Worm (Caenorhabditis elegans) whole organism, young adult: Measurements from ENCODE around the gene cku-70.
A peak's percentile ranks its signal among the peaks of the same experiment; 100 is the strongest.

Source experiments
- B0336.3 ChIP-seq: fragments of 200-800 bp; sonication (Bioruptor generic); IDR thresholded peaks from 2 replicates; pipeline ENCODE4 v1.3.6; 2022; ENCODE audit warnings: missing genetic modification characterization, missing compliant biosample characterization
- D2030.7 ChIP-seq: fragments of 200-800 bp; sonication (Bioruptor generic); IDR thresholded peaks from 2 replicates; pipeline ENCODE4 v1.3.6; 2022; ENCODE audit warnings: missing genetic modification reagents, missing genetic modification characterization, missing compliant biosample characterization
- F39B2.1 ChIP-seq: fragments of 200-800 bp; sonication (Bioruptor generic); IDR thresholded peaks from 2 replicates; pipeline ENCODE4 v1.3.6; 2022; ENCODE audit warnings: missing genetic modification reagents, missing genetic modification characterization, missing compliant biosample characterization
- F49E8.2 ChIP-seq: sonication (generic microtip); optimal IDR thresholded peaks from 3 replicates; lab custom pipeline; 2017; ENCODE audit warnings: missing genetic modification characterization, mild to moderate bottlenecking, missing compliant biosample characterization, antibody characterized with exemption, moderate library complexity; ENCODE audit not compliant: insufficient read depth
- Y56A3A.18 ChIP-seq: fragments of 200-800 bp; sonication (Bioruptor generic); IDR thresholded peaks from 2 replicates; pipeline ENCODE4 v1.3.6; 2022; ENCODE audit warnings: missing genetic modification reagents, missing genetic modification characterization, missing compliant biosample characterization
- Y95B8A.8 ChIP-seq: fragments of 200-800 bp; sonication (Bioruptor generic); IDR thresholded peaks from 2 replicates; pipeline ENCODE4 v1.3.6; 2022; ENCODE audit warnings: missing genetic modification reagents, missing genetic modification characterization, missing compliant biosample characterization
- akir-1 ChIP-seq: fragments of 200-800 bp; sonication (Bioruptor generic); optimal IDR thresholded peaks from 2 replicates; lab custom pipeline; 2018; ENCODE audit warnings: mild to moderate bottlenecking, missing genetic modification characterization, moderate library complexity, missing compliant biosample characterization
- attf-6 ChIP-seq: fragments of 200-800 bp; sonication (Bioruptor generic); IDR thresholded peaks from 2 replicates; pipeline ENCODE4 v1.3.6; 2022; ENCODE audit warnings: missing genetic modification reagents, missing genetic modification characterization, missing compliant biosample characterization
- cebp-1 ChIP-seq, 2 experiments: fragments of 200-800 bp in 1 of 2; sonication (Bioruptor generic) in 1 of 2; sonication (generic microtip) in 1 of 2; IDR thresholded peaks in 1 of 2; optimal IDR thresholded peaks in 1 of 2; 2 replicates each; pipeline versions ENCODE4 v1.3.6 to Lab custom; 2017 to 2022; ENCODE audit warnings: missing compliant biosample characterization in 2 of 2, missing genetic modification characterization in 2 of 2, mild to moderate bottlenecking in 1 of 2, missing genetic modification reagents in 1 of 2, moderate library complexity in 1 of 2
- ceh-79 ChIP-seq: sonication (generic microtip); optimal IDR thresholded peaks from 2 replicates; lab custom pipeline; 2017; ENCODE audit warnings: mild to moderate bottlenecking, missing genetic modification characterization, missing compliant biosample characterization
- dpl-1 ChIP-seq: fragments of 150-350 bp; optimal IDR thresholded peaks from 2 replicates; lab custom pipeline; 2014; ENCODE audit warnings: missing biosample characterization, missing genetic modification reagents, missing genetic modification characterization
- efl-1 ChIP-seq: fragments of 150-350 bp; optimal IDR thresholded peaks from 2 replicates; lab custom pipeline; 2014; ENCODE audit warnings: missing biosample characterization, missing genetic modification reagents, missing genetic modification characterization
- egl-18 ChIP-seq: fragments of 200-800 bp; sonication (Bioruptor generic); IDR thresholded peaks from 2 replicates; pipeline ENCODE4 v1.3.6; 2022; ENCODE audit warnings: missing genetic modification reagents, missing genetic modification characterization, missing compliant biosample characterization
- egl-44 ChIP-seq: fragments of 200-800 bp; sonication (Bioruptor generic); IDR thresholded peaks from 2 replicates; pipeline ENCODE4 v1.3.6; 2022; ENCODE audit warnings: missing genetic modification reagents, missing genetic modification characterization, missing compliant biosample characterization
- hmg-1.2 ChIP-seq: fragments of 200-800 bp; sonication (Bioruptor generic); IDR thresholded peaks from 2 replicates; pipeline ENCODE4 v1.3.6; 2022; ENCODE audit warnings: missing genetic modification reagents, missing genetic modification characterization, missing compliant biosample characterization
- hrde-1 ChIP-seq: sonication (generic microtip); optimal IDR thresholded peaks from 2 replicates; lab custom pipeline; 2016; ENCODE audit warnings: missing genetic modification characterization, mild to moderate bottlenecking, missing compliant biosample characterization, moderate library complexity, missing genotype, missing genetic modification reagents, borderline replicate concordance
- hsf-1 ChIP-seq: fragments of 200-800 bp; sonication (Bioruptor generic); IDR thresholded peaks from 2 replicates; pipeline ENCODE4 v1.3.6; 2022; ENCODE audit warnings: missing genetic modification reagents, missing genetic modification characterization, missing compliant biosample characterization
- lag-1 ChIP-seq: fragments of 200-800 bp; sonication (Bioruptor generic); IDR thresholded peaks from 2 replicates; pipeline ENCODE4 v1.3.6; 2022; ENCODE audit warnings: missing genetic modification reagents, missing genetic modification characterization, missing compliant biosample characterization
- lin-26 ChIP-seq: fragments of 200-800 bp; sonication (Bioruptor generic); IDR thresholded peaks from 2 replicates; pipeline ENCODE4 v1.3.6; 2022; ENCODE audit warnings: missing genetic modification reagents, missing genetic modification characterization, missing compliant biosample characterization
- lir-1 ChIP-seq: fragments of 200-800 bp; sonication (Bioruptor generic); conservative IDR thresholded peaks from 2 replicates; pipeline ENCODE4 v1.3.6; 2022; ENCODE audit warnings: missing genetic modification reagents, missing genetic modification characterization, missing compliant biosample characterization
- lsl-1 ChIP-seq: fragments of 200-800 bp; sonication (Bioruptor generic); optimal IDR thresholded peaks from 2 replicates; lab custom pipeline; 2018; ENCODE audit warnings: mild to moderate bottlenecking, missing genetic modification characterization, moderate library complexity, missing compliant biosample characterization
- madf-6 ChIP-seq: fragments of 200-800 bp; sonication (Bioruptor generic); IDR thresholded peaks from 2 replicates; pipeline ENCODE4 v1.3.6; 2022; ENCODE audit warnings: missing genetic modification reagents, missing genetic modification characterization, missing compliant biosample characterization
- madf-8 ChIP-seq: fragments of 200-800 bp; sonication (Bioruptor generic); conservative IDR thresholded peaks from 2 replicates; pipeline ENCODE4 v1.3.6; 2022; ENCODE audit warnings: missing genetic modification reagents, missing genetic modification characterization, missing compliant biosample characterization
- mcd-1 ChIP-seq: fragments of 200-800 bp; sonication (Bioruptor generic); IDR thresholded peaks from 2 replicates; pipeline ENCODE4 v1.3.6; 2022; ENCODE audit warnings: missing genetic modification reagents, missing genetic modification characterization, missing compliant biosample characterization
- mxl-1 ChIP-seq: sonication (generic microtip); optimal IDR thresholded peaks from 2 replicates; lab custom pipeline; 2016; ENCODE audit warnings: missing genetic modification characterization, missing compliant biosample characterization
- nfyb-1 ChIP-seq: fragments of 200-800 bp; sonication (Bioruptor generic); IDR thresholded peaks from 2 replicates; pipeline ENCODE4 v1.3.6; 2022; ENCODE audit warnings: missing genetic modification reagents, missing genetic modification characterization, missing compliant biosample characterization
- nhr-120 ChIP-seq: fragments of 200-800 bp; sonication (Bioruptor generic); IDR thresholded peaks from 2 replicates; pipeline ENCODE4 v1.3.6; 2022; ENCODE audit warnings: missing genetic modification characterization, missing compliant biosample characterization
- pbrm-1 ChIP-seq: fragments of 200-800 bp; sonication (Bioruptor generic); IDR thresholded peaks from 2 replicates; pipeline ENCODE4 v1.3.6; 2022; ENCODE audit warnings: missing genetic modification reagents, missing genetic modification characterization, missing compliant biosample characterization
- rec-8 ChIP-seq, 2 experiments: sonication (generic microtip); optimal IDR thresholded peaks; 2 replicates each; lab custom pipeline; 2016; ENCODE audit warnings: mild to moderate bottlenecking in 2 of 2, missing genetic modification characterization in 2 of 2, missing genetic modification reagents in 2 of 2, missing genotype in 2 of 2, missing biosample characterization in 1 of 2, missing compliant biosample characterization in 1 of 2, moderate library complexity in 1 of 2
- repo-1 ChIP-seq: sonication (generic microtip); optimal IDR thresholded peaks from 2 replicates; lab custom pipeline; 2017; ENCODE audit warnings: mild to moderate bottlenecking, missing genetic modification characterization, missing compliant biosample characterization
- snpc-1.1 ChIP-seq: sonication (generic microtip); optimal IDR thresholded peaks from 2 replicates; lab custom pipeline; 2017; ENCODE audit warnings: missing genetic modification characterization, mild to moderate bottlenecking, missing compliant biosample characterization, antibody characterized with exemption, moderate library complexity, missing genotype, missing genetic modification reagents; ENCODE audit not compliant: insufficient read depth
- snpc-4 ChIP-seq, 5 experiments: fragments of 150-350 bp in 1 of 5; sonication (generic microtip) in 4 of 5; optimal IDR thresholded peaks; 2 replicates each; lab custom pipeline; 2014 to 2018; ENCODE audit warnings: missing genetic modification characterization in 5 of 5, missing biosample characterization in 3 of 5, antibody characterized with exemption in 2 of 5, mild to moderate bottlenecking in 2 of 5, missing compliant biosample characterization in 2 of 5, missing genotype in 2 of 5, moderate library complexity in 2 of 5, missing genetic modification reagents in 1 of 5
- ztf-22 ChIP-seq: fragments of 200-800 bp; sonication (Bioruptor generic); optimal IDR thresholded peaks from 2 replicates; lab custom pipeline; 2018; ENCODE audit warnings: mild to moderate bottlenecking, missing genetic modification characterization, moderate library complexity, missing compliant biosample characterization
- ztf-25 ChIP-seq: fragments of 200-800 bp; sonication (Bioruptor generic); IDR thresholded peaks from 2 replicates; pipeline ENCODE4 v1.3.6; 2022; ENCODE audit warnings: missing genetic modification reagents, missing genetic modification characterization, missing compliant biosample characterization
- ztf-3 ChIP-seq: fragments of 200-800 bp; sonication (Bioruptor generic); optimal IDR thresholded peaks from 2 replicates; lab custom pipeline; 2018; ENCODE audit warnings: mild to moderate bottlenecking, missing genetic modification characterization, missing compliant biosample characterization
- ztf-6 ChIP-seq: fragments of 200-800 bp; sonication (Bioruptor generic); IDR thresholded peaks from 2 replicates; pipeline ENCODE4 v1.3.6; 2022; ENCODE audit warnings: missing genetic modification reagents, missing genetic modification characterization, missing compliant biosample characterization

The cku-70 gene

ce11 chrIII:11123844-11124243 is 30.8 kb upstream of the cku-70 start:
- TF ChIP-seq madf-6 (GFP tag; lab: Robert Waterston, UW), result peak; percentile 46
- no peak for TF ChIP-seq egl-18 (GFP tag; lab: Robert Waterston, UW)
- TF ChIP-seq mcd-1, result 0 out of 2 replicates have a peak, but pooled peaks have one; percentile 11
- TF ChIP-seq D2030.7 (GFP tag; lab: Robert Waterston, UW), result 0 out of 2 replicates have a peak, but pooled peaks have one; percentile 37
- no peak for TF ChIP-seq Y56A3A.18 (GFP tag; lab: Robert Waterston, UW)
- no peak for TF ChIP-seq efl-1 (GFP tag; lab: Kevin White, UChicago)
- peak; percentile 70; the same call in 1 of the 2 replicates for TF ChIP-seq attf-6 (GFP tag; lab: Robert Waterston, UW)
- 0 out of 2 replicates have a peak, but pooled peaks have one; percentile 61 for TF ChIP-seq nhr-120 (GFP tag; lab: Robert Waterston, UW)
- TF ChIP-seq lag-1 (GFP tag; lab: Robert Waterston, UW), result no peak
- TF ChIP-seq hsf-1 (GFP tag; lab: Robert Waterston, UW), result 0 out of 2 replicates have a peak, but pooled peaks have one; percentile 13
- no peak for TF ChIP-seq lsl-1 (GFP tag; lab: Kevin White, UChicago)
- peak; percentile 83 for TF ChIP-seq snpc-4 (GFP tag; optimal IDR thresholded peaks at IDR 0.05; lab: Kevin White, UChicago)
- peak in 3 of 4 experiments; percentile 78 to 93 (median 91) for TF ChIP-seq snpc-4 (tag; optimal IDR thresholded peaks at IDR 0.05; lab: Kevin White, UChicago)
- TF ChIP-seq madf-8 (GFP tag; lab: Robert Waterston, UW), result no peak
- TF ChIP-seq F39B2.1 (GFP tag; lab: Robert Waterston, UW), result no peak
- no peak for TF ChIP-seq repo-1 (tag; lab: Kevin White, UChicago)
- peak; percentile 84 for TF ChIP-seq snpc-1.1 (tag; lab: Kevin White, UChicago)
- TF ChIP-seq akir-1, result no peak
- TF ChIP-seq ceh-79 (tag; lab: Kevin White, UChicago), result no peak
- no peak for TF ChIP-seq ztf-22 (GFP tag; lab: Kevin White, UChicago)
- TF ChIP-seq hmg-1.2, result peak; percentile 73
- no peak for TF ChIP-seq lin-26
- 0 out of 2 replicates have a peak, but pooled peaks have one; percentile 10 for TF ChIP-seq pbrm-1 (GFP tag; lab: Robert Waterston, UW)
- TF ChIP-seq egl-44 (GFP tag; lab: Robert Waterston, UW), result peak; percentile 32; the same call in 1 of the 2 replicates
- no peak for TF ChIP-seq cebp-1 (GFP tag; IDR thresholded peaks at IDR 0.05; lab: Robert Waterston, UW)
- TF ChIP-seq cebp-1 (tag; optimal IDR thresholded peaks at IDR 0.05; lab: Kevin White, UChicago), result no peak
- TF ChIP-seq, all 124 proteins: peak for 11

- TF ChIP-seq lir-1 (GFP tag; lab: Robert Waterston, UW) (no peak), hrde-1 (no peak), B0336.3 (GFP tag; lab: Robert Waterston, UW) (no peak), rec-8 (tag; optimal IDR thresholded peaks at IDR 0.05; lab: Kevin White, UChicago) (no peak), mxl-1 (tag; lab: Kevin White, UChicago) (no peak), F49E8.2 (tag; lab: Kevin White, UChicago) (no peak), Y95B8A.8 (GFP tag; lab: Robert Waterston, UW) (no peak), ztf-6 (GFP tag; lab: Robert Waterston, UW) (no peak), repo-1 (tag; lab: Kevin White, UChicago) (no peak)
- TF ChIP-seq, all 124 proteins: peak for 0
Observed at ce11 chrIII:11127528-11127927, 27.1 kb upstream of the cku-70 start, which contains the start of gene Y48A6C.8. Gene Y48A6C.8, minus strand, starts transcription at chrIII:11127628.

ce11 chrIII:11129363-11129762 is 25.3 kb upstream of the cku-70 start:
- TF ChIP-seq ztf-25 (GFP tag; lab: Robert Waterston, UW), result no peak
- no peak for TF ChIP-seq dpl-1 (GFP tag; lab: Kevin White, UChicago)
- no peak for TF ChIP-seq nfyb-1 (GFP tag; lab: Robert Waterston, UW)
- no peak for TF ChIP-seq ztf-3 (GFP tag; lab: Kevin White, UChicago)
- TF ChIP-seq, all 124 proteins: peak for 0
